Fruit fly (Drosophila melanogaster): Measurements from ENCODE around the gene AOX3.

AOX3 gene

DNA sequence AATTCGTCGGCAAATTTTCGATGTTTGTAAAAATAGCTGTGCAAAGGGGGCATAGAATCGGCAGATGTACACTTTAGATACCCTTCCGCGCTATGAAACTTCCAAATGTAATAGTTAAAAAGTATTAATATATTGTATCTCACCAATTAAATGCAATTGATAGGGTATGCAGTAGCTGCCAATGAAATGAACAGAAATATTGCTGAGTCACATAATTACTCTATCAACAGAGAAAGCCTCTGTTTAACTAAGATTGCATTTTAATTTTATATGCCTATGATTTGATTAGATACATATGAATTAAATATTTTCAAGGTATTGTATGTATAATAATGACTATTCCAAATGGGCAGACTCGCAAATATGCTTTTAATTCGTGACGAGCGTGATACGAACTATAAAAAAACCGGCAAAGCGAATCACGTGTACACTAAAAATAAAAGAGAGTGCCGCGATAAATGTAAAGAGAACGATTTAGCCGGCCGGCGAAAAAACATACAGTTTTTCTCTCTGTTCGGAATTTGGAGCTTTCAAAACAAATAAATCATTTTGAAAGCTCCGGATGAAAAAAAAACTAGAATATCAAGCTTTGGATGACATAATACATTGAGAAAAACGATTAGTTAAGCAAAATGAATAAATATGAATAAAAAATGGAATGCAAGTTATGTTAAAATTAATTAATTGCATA lies at the start of gene AOX3 (continued):
- no peak for TF ChIP-seq Xbp1 (GFP tag; optimal IDR thresholded peaks at IDR 0.05)
- no peak for TF ChIP-seq Spps (tag; optimal IDR thresholded peaks at IDR 0.05)
- TF ChIP-seq jumu (GFP tag; optimal IDR thresholded peaks at IDR 0.05), result no peak
- TF ChIP-seq sisA (GFP tag; IDR thresholded peaks at IDR 0.05), result no peak
- no peak for TF ChIP-seq ewg (GFP tag; optimal IDR thresholded peaks at IDR 0.05)
- TF ChIP-seq gt (GFP tag; IDR thresholded peaks at IDR 0.05), result no peak
- no peak for TF ChIP-seq Mrtf (GFP tag; IDR thresholded peaks at IDR 0.05)
- no peak for TF ChIP-seq jigr1 (GFP tag; IDR thresholded peaks at IDR 0.05)
- peak; percentile 10; the same call in 1 of the 2 replicates for TF ChIP-seq Atf6 (GFP tag; IDR thresholded peaks at IDR 0.05)
- TF ChIP-seq CG14860 (GFP tag; IDR thresholded peaks at IDR 0.05; ENCODE audit: partially characterized antibody), result no peak
- TF ChIP-seq phol (tag; optimal IDR thresholded peaks at IDR 0.05), result no peak
- TF ChIP-seq sens-2 (GFP tag; IDR thresholded peaks at IDR 0.05), result no peak
- TF ChIP-seq bowl (GFP tag; IDR thresholded peaks at IDR 0.05), result no peak
- no peak for TF ChIP-seq CG17385 (GFP tag; optimal IDR thresholded peaks at IDR 0.05)
- TF ChIP-seq Taf1 (GFP tag; IDR thresholded peaks at IDR 0.05), result peak; percentile 8; the same call in 1 of the 2 replicates
- TF ChIP-seq Chrac-16 (GFP tag; optimal IDR thresholded peaks at IDR 0.05), result no peak
- TF ChIP-seq Dref (GFP tag; IDR thresholded peaks at IDR 0.05), result no peak
- peak; percentile 39 for TF ChIP-seq bcd (GFP tag; optimal IDR thresholded peaks at IDR 0.05)
- TF ChIP-seq Ets97D (GFP tag; optimal IDR thresholded peaks at IDR 0.05), result no peak
- no peak for TF ChIP-seq CkIIα-i1 (GFP tag; IDR thresholded peaks at IDR 0.05)
- TF ChIP-seq lab (GFP tag; optimal IDR thresholded peaks at IDR 0.05), result peak; percentile 20
- TF ChIP-seq usp (GFP tag; optimal IDR thresholded peaks at IDR 0.05), result no peak
- TF ChIP-seq PHDP (tag; optimal IDR thresholded peaks at IDR 0.05), result peak; percentile 29
- no peak for TF ChIP-seq CG10959 (GFP tag; IDR thresholded peaks at IDR 0.05)
- no peak for TF ChIP-seq tup (GFP tag; optimal IDR thresholded peaks at IDR 0.05)
- no peak for TF ChIP-seq Stat92E (GFP tag; optimal IDR thresholded peaks at IDR 0.05)
- peak; percentile 4 for TF ChIP-seq caup (GFP tag; optimal IDR thresholded peaks at IDR 0.05; ENCODE audit: severe bottlenecking)
- TF ChIP-seq twi (tag; optimal IDR thresholded peaks at IDR 0.05), result no peak
- no peak for TF ChIP-seq NK7.1 (GFP tag; optimal IDR thresholded peaks at IDR 0.05)
- no peak for TF ChIP-seq CG6689 (GFP tag; IDR thresholded peaks at IDR 0.05)
- TF ChIP-seq onecut (GFP tag; IDR thresholded peaks at IDR 0.05), result no peak
- TF ChIP-seq nerfin-1 (tag; optimal IDR thresholded peaks at IDR 0.05), result no peak
- no peak for TF ChIP-seq danr (GFP tag; IDR thresholded peaks at IDR 0.05)
- no peak for TF ChIP-seq Elba2 (GFP tag; optimal IDR thresholded peaks at IDR 0.05)
- TF ChIP-seq CG14441 (GFP tag; IDR thresholded peaks at IDR 0.05), result no peak
- TF ChIP-seq B-H1 (GFP tag; IDR thresholded peaks at IDR 0.05), result no peak
- no peak for TF ChIP-seq da (GFP tag; optimal IDR thresholded peaks at IDR 0.05)
- no peak for TF ChIP-seq tin (GFP tag; optimal IDR thresholded peaks at IDR 0.05)
- TF ChIP-seq NC2α (GFP tag; optimal IDR thresholded peaks at IDR 0.05), result no peak
- TF ChIP-seq dimm (GFP tag; IDR thresholded peaks at IDR 0.05), result no peak
- no peak for TF ChIP-seq CG12769 (tag; optimal IDR thresholded peaks at IDR 0.05)
- no peak for TF ChIP-seq Ada2b (GFP tag; IDR thresholded peaks at IDR 0.05)
- no peak for TF ChIP-seq pum (GFP tag; optimal IDR thresholded peaks at IDR 0.05)
- no peak for TF ChIP-seq salm (tag; optimal IDR thresholded peaks at IDR 0.05)
- no peak for TF ChIP-seq ab (GFP tag; optimal IDR thresholded peaks at IDR 0.05)
- no peak for TF ChIP-seq Nf-YC (tag; optimal IDR thresholded peaks at IDR 0.05)
- TF ChIP-seq CG18011 (GFP tag; optimal IDR thresholded peaks at IDR 0.05), result no peak
- TF ChIP-seq CG1603 (tag; optimal IDR thresholded peaks at IDR 0.05), result no peak
- no peak for TF ChIP-seq Hr78 (GFP tag; optimal IDR thresholded peaks at IDR 0.05)
- TF ChIP-seq CG34376 (GFP tag; optimal IDR thresholded peaks at IDR 0.05), result no peak
- 0 out of 2 replicates have a peak, but pooled peaks have one; percentile 8 for TF ChIP-seq CG31441 (GFP tag; IDR thresholded peaks at IDR 0.05)
